Fruit fly (Drosophila melanogaster) Kc167 (cell line): Measurements from ENCODE around the gene CG18404.

Experiments used
- Myc ChIP-seq: fragments of >200 bp; optimal IDR thresholded peaks from 2 replicates; lab custom pipeline; 2017; ENCODE audit warnings: missing external identifiers
- Sin3A ChIP-seq: fragments of >200 bp; optimal IDR thresholded peaks from 2 replicates; lab custom pipeline; 2018; ENCODE audit warnings: missing external identifiers
- h ChIP-seq: fragments of >200 bp; optimal IDR thresholded peaks from 3 replicates; lab custom pipeline; 2018; ENCODE audit warnings: missing external identifiers
- insv ChIP-seq: fragments of >200 bp; optimal IDR thresholded peaks from 3 replicates; lab custom pipeline; 2018; ENCODE audit warnings: missing external identifiers
- psq ChIP-seq: fragments of >200 bp; optimal IDR thresholded peaks from 2 replicates; lab custom pipeline; 2017; ENCODE audit warnings: missing external identifiers

dm6 chr3R:30283940-30284339 lies 31.0 kb downstream of the CG18404 start:
- no peak for TF ChIP-seq psq (lab: Kevin White, UChicago)
- TF ChIP-seq Myc (lab: Kevin White, UChicago): no peak
- no peak for TF ChIP-seq h (lab: Kevin White, UChicago)
- TF ChIP-seq Sin3A: no peak
- no peak for TF ChIP-seq insv (lab: Kevin White, UChicago)
